Worm (Caenorhabditis elegans) whole organism, young adult: ENCODE data around the gene C10B5.1.

Source experiments
- C06A6.2 ChIP-seq: fragments of 200-800 bp; sonication (Bioruptor generic); conservative IDR thresholded peaks from 2 replicates; pipeline ENCODE4 v1.3.6; 2022; ENCODE audit warnings: missing genetic modification characterization, missing compliant biosample characterization
- C17E4.6 ChIP-seq: fragments of 200-800 bp; sonication (Bioruptor generic); IDR thresholded peaks from 2 replicates; pipeline ENCODE4 v1.3.6; 2022; ENCODE audit warnings: missing genetic modification reagents, missing genetic modification characterization, missing compliant biosample characterization
- F22D6.2 ChIP-seq: sonication (generic microtip); optimal IDR thresholded peaks from 2 replicates; lab custom pipeline; 2016; ENCODE audit warnings: mild to moderate bottlenecking, missing genetic modification characterization, missing compliant biosample characterization
- F33H1.4 ChIP-seq: fragments of 200-800 bp; sonication (Bioruptor generic); IDR thresholded peaks from 2 replicates; pipeline ENCODE4 v1.3.6; 2022; ENCODE audit warnings: missing genetic modification reagents, missing genetic modification characterization, missing compliant biosample characterization
- F37B4.10 ChIP-seq: fragments of 200-800 bp; sonication (Bioruptor generic); IDR thresholded peaks from 2 replicates; pipeline ENCODE4 v1.3.6; 2022; ENCODE audit warnings: missing genetic modification characterization, missing compliant biosample characterization
- F55B11.4 ChIP-seq: sonication (generic microtip); optimal IDR thresholded peaks from 2 replicates; lab custom pipeline; 2016; ENCODE audit warnings: missing compliant biosample characterization, missing genetic modification characterization, borderline replicate concordance; ENCODE audit not compliant: insufficient read depth
- T07F8.4 ChIP-seq: sonication (generic microtip); optimal IDR thresholded peaks from 2 replicates; lab custom pipeline; 2016; ENCODE audit warnings: mild to moderate bottlenecking, missing genetic modification characterization, moderate library complexity, missing compliant biosample characterization
- Y53F4B.3 ChIP-seq: fragments of 200-800 bp; sonication (Bioruptor generic); IDR thresholded peaks from 2 replicates; pipeline ENCODE4 v1.3.6; 2022; ENCODE audit warnings: missing genetic modification reagents, missing genetic modification characterization, missing compliant biosample characterization
- Y53G8AR.9 ChIP-seq: fragments of 200-800 bp; sonication (Bioruptor generic); conservative IDR thresholded peaks from 2 replicates; pipeline ENCODE4 v1.3.6; 2022; ENCODE audit warnings: missing genetic modification reagents, missing genetic modification characterization, missing compliant biosample characterization
- Y56A3A.18 ChIP-seq: fragments of 200-800 bp; sonication (Bioruptor generic); IDR thresholded peaks from 2 replicates; pipeline ENCODE4 v1.3.6; 2022; ENCODE audit warnings: missing genetic modification reagents, missing genetic modification characterization, missing compliant biosample characterization
- Y95B8A.8 ChIP-seq: fragments of 200-800 bp; sonication (Bioruptor generic); IDR thresholded peaks from 2 replicates; pipeline ENCODE4 v1.3.6; 2022; ENCODE audit warnings: missing genetic modification reagents, missing genetic modification characterization, missing compliant biosample characterization
- ZK185.1 ChIP-seq: sonication (generic microtip); optimal IDR thresholded peaks from 2 replicates; lab custom pipeline; 2016; ENCODE audit warnings: mild to moderate bottlenecking, missing genetic modification characterization, missing compliant biosample characterization; ENCODE audit not compliant: poor library complexity, severe bottlenecking
- ama-1 ChIP-seq, 3 experiments: fragments of 150-350 bp in 1 of 3; sonication (generic microtip) in 2 of 3; optimal IDR thresholded peaks; 2 replicates each; lab custom pipeline; 2014 to 2018; ENCODE audit warnings: missing biosample characterization in 2 of 3, missing genetic modification characterization in 2 of 3, missing genetic modification reagents in 2 of 3
- aptf-2 ChIP-seq: fragments of 200-800 bp; sonication (Bioruptor generic); conservative IDR thresholded peaks from 2 replicates; pipeline ENCODE4 v1.3.6; 2022; ENCODE audit warnings: missing genetic modification reagents, missing genetic modification characterization, missing compliant biosample characterization
- bed-1 ChIP-seq: fragments of 200-800 bp; sonication (Bioruptor generic); IDR thresholded peaks from 2 replicates; pipeline ENCODE4 v1.3.6; 2022; ENCODE audit warnings: missing genetic modification reagents, missing genetic modification characterization, missing compliant biosample characterization
- cebp-2 ChIP-seq: fragments of 200-800 bp; sonication (Bioruptor generic); IDR thresholded peaks from 2 replicates; pipeline ENCODE4 v1.3.6; 2022; ENCODE audit warnings: missing genetic modification characterization, missing compliant biosample characterization
- ceh-91 ChIP-seq: fragments of 200-800 bp; sonication (Bioruptor generic); IDR thresholded peaks from 2 replicates; pipeline ENCODE4 v1.3.6; 2022; ENCODE audit warnings: missing genetic modification reagents, missing genetic modification characterization, missing compliant biosample characterization
- dpl-1 ChIP-seq: fragments of 150-350 bp; optimal IDR thresholded peaks from 2 replicates; lab custom pipeline; 2014; ENCODE audit warnings: missing biosample characterization, missing genetic modification reagents, missing genetic modification characterization
- let-526 ChIP-seq: fragments of 200-800 bp; sonication (Bioruptor generic); IDR thresholded peaks from 2 replicates; pipeline ENCODE4 v1.3.6; 2022; ENCODE audit warnings: missing genetic modification reagents, missing genetic modification characterization, missing compliant biosample characterization
- lin-26 ChIP-seq: fragments of 200-800 bp; sonication (Bioruptor generic); IDR thresholded peaks from 2 replicates; pipeline ENCODE4 v1.3.6; 2022; ENCODE audit warnings: missing genetic modification reagents, missing genetic modification characterization, missing compliant biosample characterization
- lin-35 ChIP-seq, 3 experiments: fragments of 150-350 bp in 2 of 3; sonication (generic microtip) in 1 of 3; optimal IDR thresholded peaks; 2 replicates each; lab custom pipeline; 2014 to 2018; ENCODE audit warnings: missing biosample characterization in 3 of 3, missing genetic modification characterization in 3 of 3, missing genetic modification reagents in 3 of 3
- lin-40 ChIP-seq: sonication (generic microtip); optimal IDR thresholded peaks from 2 replicates; lab custom pipeline; 2016; ENCODE audit warnings: missing genetic modification characterization, mild to moderate bottlenecking, missing compliant biosample characterization, missing genotype, missing genetic modification reagents
- lsy-27 ChIP-seq: sonication (generic microtip); optimal IDR thresholded peaks from 2 replicates; lab custom pipeline; 2017; ENCODE audit warnings: missing genetic modification characterization, mild to moderate bottlenecking, missing compliant biosample characterization, antibody characterized with exemption, missing genotype, borderline replicate concordance; ENCODE audit not compliant: insufficient read depth
- madf-3 ChIP-seq: fragments of 200-800 bp; sonication (Bioruptor generic); IDR thresholded peaks from 2 replicates; pipeline ENCODE4 v1.3.6; 2022; ENCODE audit warnings: missing genetic modification reagents, missing genetic modification characterization, missing compliant biosample characterization
- madf-6 ChIP-seq: fragments of 200-800 bp; sonication (Bioruptor generic); IDR thresholded peaks from 2 replicates; pipeline ENCODE4 v1.3.6; 2022; ENCODE audit warnings: missing genetic modification reagents, missing genetic modification characterization, missing compliant biosample characterization
- mcd-1 ChIP-seq: fragments of 200-800 bp; sonication (Bioruptor generic); IDR thresholded peaks from 2 replicates; pipeline ENCODE4 v1.3.6; 2022; ENCODE audit warnings: missing genetic modification reagents, missing genetic modification characterization, missing compliant biosample characterization
- nfya-2 ChIP-seq: fragments of 200-800 bp; sonication (Bioruptor generic); IDR thresholded peaks from 2 replicates; pipeline ENCODE4 v1.3.6; 2022; ENCODE audit warnings: missing genetic modification reagents, missing genetic modification characterization, missing compliant biosample characterization
- nhr-90 ChIP-seq: sonication (generic microtip); optimal IDR thresholded peaks from 2 replicates; lab custom pipeline; 2016; ENCODE audit warnings: missing genotype, mild to moderate bottlenecking, missing genetic modification characterization, missing compliant biosample characterization
- pha-4 ChIP-seq: fragments of 150-350 bp; sonication (generic microtip); optimal IDR thresholded peaks from 2 replicates; lab custom pipeline; 2014; ENCODE audit warnings: missing biosample characterization, missing genetic modification reagents, missing genetic modification characterization
- rcor-1 ChIP-seq: fragments of 200-800 bp; sonication (Bioruptor generic); IDR thresholded peaks from 2 replicates; pipeline ENCODE4 v1.3.6; 2022; ENCODE audit warnings: missing genetic modification reagents, missing genetic modification characterization, missing compliant biosample characterization
- rpc-1 ChIP-seq, 2 experiments: fragments of 150-350 bp in 1 of 2; sonication (generic microtip) in 1 of 2; optimal IDR thresholded peaks; 2 replicates each; lab custom pipeline; 2014 to 2018; ENCODE audit warnings: missing biosample characterization in 1 of 2, missing genetic modification characterization in 1 of 2, missing genetic modification reagents in 1 of 2, missing genotype in 1 of 2
- sdz-38 ChIP-seq: sonication (generic microtip); optimal IDR thresholded peaks from 2 replicates; lab custom pipeline; 2016; ENCODE audit warnings: missing genotype, missing genetic modification characterization, missing compliant biosample characterization
- snpc-1.1 ChIP-seq: sonication (generic microtip); optimal IDR thresholded peaks from 2 replicates; lab custom pipeline; 2017; ENCODE audit warnings: missing genetic modification characterization, mild to moderate bottlenecking, missing compliant biosample characterization, antibody characterized with exemption, moderate library complexity, missing genotype, missing genetic modification reagents; ENCODE audit not compliant: insufficient read depth
- tlf-1 ChIP-seq: fragments of 200-800 bp; sonication (Bioruptor generic); optimal IDR thresholded peaks from 2 replicates; lab custom pipeline; 2018; ENCODE audit warnings: mild to moderate bottlenecking, missing genetic modification characterization, missing compliant biosample characterization
- xnd-1 ChIP-seq: sonication (generic microtip); optimal IDR thresholded peaks from 2 replicates; lab custom pipeline; 2016; ENCODE audit warnings: missing genotype, missing genetic modification reagents, missing genetic modification characterization, missing compliant biosample characterization
- ztf-18 ChIP-seq: sonication (generic microtip); optimal IDR thresholded peaks from 2 replicates; lab custom pipeline; 2016; ENCODE audit warnings: missing genotype, mild to moderate bottlenecking, missing genetic modification characterization, missing compliant biosample characterization
- ztf-22 ChIP-seq: fragments of 200-800 bp; sonication (Bioruptor generic); optimal IDR thresholded peaks from 2 replicates; lab custom pipeline; 2018; ENCODE audit warnings: mild to moderate bottlenecking, missing genetic modification characterization, moderate library complexity, missing compliant biosample characterization
- ztf-25 ChIP-seq: fragments of 200-800 bp; sonication (Bioruptor generic); IDR thresholded peaks from 2 replicates; pipeline ENCODE4 v1.3.6; 2022; ENCODE audit warnings: missing genetic modification reagents, missing genetic modification characterization, missing compliant biosample characterization

Gene C10B5.1

ce11 chrV:8626406-8626805, 45.3 kb downstream of the C10B5.1 start:
- TF ChIP-seq let-526 (no peak), pha-4 (tag; lab: Kevin White, UChicago) (no peak), mcd-1 (GFP tag; lab: Robert Waterston, UW) (no peak), xnd-1 (tag; lab: Kevin White, UChicago) (no peak), Y53F4B.3 (no peak), ztf-25 (GFP tag; lab: Robert Waterston, UW) (no peak), rpc-1 (optimal IDR thresholded peaks at IDR 0.05; lab: Kevin White, UChicago) (no peak), rpc-1 (tag; optimal IDR thresholded peaks at IDR 0.05; lab: Kevin White, UChicago) (no peak), nfya-2 (GFP tag; lab: Robert Waterston, UW) (no peak), bed-1 (GFP tag; lab: Robert Waterston, UW) (no peak), madf-3 (GFP tag; lab: Robert Waterston, UW) (no peak), C17E4.6 (GFP tag; lab: Robert Waterston, UW) (no peak), Y56A3A.18 (no peak), lin-26 (GFP tag; lab: Robert Waterston, UW) (no peak), ZK185.1 (tag; lab: Kevin White, UChicago) (no peak), sdz-38 (tag; lab: Kevin White, UChicago) (no peak)
- TF ChIP-seq, all 124 proteins: peak for 0

ce11 chrV:8627580-8627979, 46.5 kb downstream of the C10B5.1 start:
- TF ChIP-seq rpc-1 (optimal IDR thresholded peaks at IDR 0.05; lab: Kevin White, UChicago) (no peak), rpc-1 (tag; optimal IDR thresholded peaks at IDR 0.05; lab: Kevin White, UChicago) (no peak), F55B11.4 (tag; lab: Kevin White, UChicago) (no peak), ztf-25 (GFP tag; lab: Robert Waterston, UW) (no peak), nhr-90 (no peak), lin-35 (GFP tag; optimal IDR thresholded peaks at IDR 0.05; lab: Kevin White, UChicago) (no peak), F22D6.2 (tag; lab: Kevin White, UChicago) (no peak), ztf-22 (GFP tag; lab: Kevin White, UChicago) (no peak)

ce11 chrV:8629029-8629428, 48.0 kb downstream of the C10B5.1 start, which contains the start of gene F41E6.12:
Gene F41E6.12, minus strand, starts transcription at chrV:8629129.
- TF ChIP-seq ama-1 (optimal IDR thresholded peaks at IDR 0.05; lab: Kevin White, UChicago) (peak; percentile 69), ama-1 (GFP tag; optimal IDR thresholded peaks at IDR 0.05; lab: Kevin White, UChicago) (no peak), ztf-18 (tag; lab: Kevin White, UChicago) (no peak), F37B4.10 (no peak), tlf-1 (GFP tag; lab: Kevin White, UChicago) (peak; percentile 47), snpc-1.1 (tag; lab: Kevin White, UChicago) (no peak), F33H1.4 (GFP tag; lab: Robert Waterston, UW) (0 out of 2 replicates have a peak, but pooled peaks have one; percentile 3), mcd-1 (GFP tag; lab: Robert Waterston, UW) (no peak), rpc-1 (optimal IDR thresholded peaks at IDR 0.05; lab: Kevin White, UChicago) (no peak), rpc-1 (tag; optimal IDR thresholded peaks at IDR 0.05; lab: Kevin White, UChicago) (no peak), dpl-1 (no peak), madf-6 (no peak), T07F8.4 (tag; lab: Kevin White, UChicago) (no peak), aptf-2 (GFP tag; lab: Robert Waterston, UW) (no peak), cebp-2 (GFP tag; lab: Robert Waterston, UW) (no peak), ztf-25 (GFP tag; lab: Robert Waterston, UW) (no peak), lsy-27 (tag; lab: Kevin White, UChicago) (no peak), lin-40 (no peak), Y95B8A.8 (GFP tag; lab: Robert Waterston, UW) (no peak), C06A6.2 (GFP tag; lab: Robert Waterston, UW) (no peak), rcor-1 (GFP tag; lab: Robert Waterston, UW) (0 out of 2 replicates have a peak, but pooled peaks have one; percentile 15), Y53G8AR.9 (GFP tag; lab: Robert Waterston, UW) (peak; percentile 41; the same call in 1 of the 2 replicates), ceh-91 (GFP tag; lab: Robert Waterston, UW) (no peak)
